Fruit fly (Drosophila melanogaster) whole organism, embryonic: ENCODE results near the gene Ns1.

ENCODE experiments used
- Aef1 ChIP-seq: fragments of 200-800 bp; sonication (Bioruptor generic); IDR thresholded peaks from 3 replicates; pipeline ENCODE4 v1.3.6; 2022; ENCODE audit warnings: missing biosample characterization, missing genetic modification characterization
- Atf-2 ChIP-seq: fragments of 200-800 bp; sonication (Bioruptor generic); optimal IDR thresholded peaks from 2 replicates; lab custom pipeline; 2016; ENCODE audit warnings: missing biosample characterization, missing genetic modification characterization
- Bteb2 ChIP-seq: fragments of 200-800 bp; sonication (Bioruptor generic); optimal IDR thresholded peaks from 2 replicates; lab custom pipeline; 2016; ENCODE audit warnings: missing biosample characterization, missing genetic modification characterization
- CG1024 ChIP-seq: fragments of 200-800 bp; sonication (Bioruptor generic); IDR thresholded peaks from 2 replicates; pipeline ENCODE4 v1.3.6; 2022; ENCODE audit warnings: missing biosample characterization, missing genetic modification characterization
- CG10462 ChIP-seq: fragments of 200-800 bp; sonication (Bioruptor generic); optimal IDR thresholded peaks from 2 replicates; lab custom pipeline; 2016; ENCODE audit warnings: missing biosample characterization, missing genetic modification characterization
- CG11695 ChIP-seq: fragments of 200-800 bp; sonication (Bioruptor generic); IDR thresholded peaks from 3 replicates; pipeline ENCODE4 v1.3.6; 2022; ENCODE audit warnings: missing biosample characterization, missing genetic modification characterization
- CG12391 ChIP-seq: fragments of 200-800 bp; sonication (Bioruptor generic); optimal IDR thresholded peaks from 3 replicates; lab custom pipeline; 2018; ENCODE audit warnings: missing biosample characterization, mild to moderate bottlenecking, missing genetic modification characterization, moderate library complexity
- CG12744 ChIP-seq: fragments of 200-800 bp; sonication (Bioruptor generic); optimal IDR thresholded peaks from 2 replicates; lab custom pipeline; 2016; ENCODE audit warnings: missing biosample characterization, missing genetic modification characterization
- CG13123 ChIP-seq: fragments of 200-800 bp; sonication (Bioruptor generic); optimal IDR thresholded peaks from 2 replicates; lab custom pipeline; 2016; ENCODE audit warnings: missing biosample characterization, missing genetic modification characterization
- CG14014 ChIP-seq: fragments of 200-800 bp; sonication (Bioruptor generic); IDR thresholded peaks from 2 replicates; pipeline ENCODE4 v1.3.6; 2022; ENCODE audit warnings: missing biosample characterization, missing genetic modification characterization
- CG14050 ChIP-seq: fragments of 200-800 bp; sonication (Bioruptor generic); IDR thresholded peaks from 3 replicates; pipeline ENCODE4 v1.3.6; 2022; ENCODE audit warnings: missing biosample characterization, missing genetic modification characterization
- CG14965 ChIP-seq: fragments of 200-800 bp; sonication (Bioruptor generic); optimal IDR thresholded peaks from 2 replicates; lab custom pipeline; 2016; ENCODE audit warnings: missing biosample characterization, missing genetic modification characterization, borderline replicate concordance
- CG15073 ChIP-seq: fragments of 200-800 bp; sonication (Bioruptor generic); optimal IDR thresholded peaks from 2 replicates; lab custom pipeline; 2016; ENCODE audit warnings: missing biosample characterization, missing genetic modification characterization
- CG16813 ChIP-seq: fragments of 200-800 bp; sonication (Bioruptor generic); IDR thresholded peaks from 3 replicates; pipeline ENCODE4 v1.3.6; 2022; ENCODE audit warnings: missing biosample characterization, missing genetic modification characterization; ENCODE audit not compliant: partially characterized antibody
- CG2116 ChIP-seq: fragments of 200-800 bp; sonication (Bioruptor generic); optimal IDR thresholded peaks from 3 replicates; lab custom pipeline; 2018; ENCODE audit warnings: missing biosample characterization, mild to moderate bottlenecking, missing genetic modification characterization
- CG31388 ChIP-seq: fragments of 200-800 bp; sonication (Bioruptor generic); optimal IDR thresholded peaks from 2 replicates; lab custom pipeline; 2016; ENCODE audit warnings: missing biosample characterization, missing genetic modification characterization
- CG32772 ChIP-seq: fragments of 200-800 bp; sonication (Bioruptor generic); IDR thresholded peaks from 2 replicates; pipeline ENCODE4 v1.3.6; 2022; ENCODE audit warnings: missing biosample characterization, missing genetic modification characterization
- CG3838 ChIP-seq: fragments of 200-800 bp; sonication (Bioruptor generic); optimal IDR thresholded peaks from 3 replicates; lab custom pipeline; 2016; ENCODE audit warnings: missing biosample characterization, missing genetic modification characterization
- CG3847 ChIP-seq: fragments of 200-800 bp; sonication (Bioruptor generic); IDR thresholded peaks from 2 replicates; pipeline ENCODE4 v1.3.6; 2022; ENCODE audit warnings: missing biosample characterization, missing genetic modification characterization
- CG3995 ChIP-seq: fragments of 200-800 bp; sonication (Bioruptor generic); optimal IDR thresholded peaks from 3 replicates; lab custom pipeline; 2016; ENCODE audit warnings: missing biosample characterization, missing genetic modification characterization
- CG6791 ChIP-seq: fragments of 200-800 bp; sonication (Bioruptor generic); IDR thresholded peaks from 3 replicates; pipeline ENCODE4 v1.3.6; 2022; ENCODE audit warnings: missing biosample characterization, missing genetic modification characterization; ENCODE audit not compliant: partially characterized antibody
- CG7928 ChIP-seq: fragments of 200-800 bp; sonication (Bioruptor generic); optimal IDR thresholded peaks from 2 replicates; lab custom pipeline; 2017; ENCODE audit warnings: missing biosample characterization, mild to moderate bottlenecking, missing genetic modification characterization
- CG8944 ChIP-seq: fragments of 200-800 bp; sonication (Bioruptor generic); optimal IDR thresholded peaks from 3 replicates; lab custom pipeline; 2016; ENCODE audit warnings: missing biosample characterization, missing genetic modification characterization
- CG9876 ChIP-seq: fragments of 200-800 bp; sonication (Bioruptor generic); optimal IDR thresholded peaks from 2 replicates; lab custom pipeline; 2016; ENCODE audit warnings: missing biosample characterization, missing genetic modification characterization
- CoRest ChIP-seq: fragments of 200-800 bp; sonication (Bioruptor generic); optimal IDR thresholded peaks from 3 replicates; lab custom pipeline; 2018; ENCODE audit warnings: missing biosample characterization, mild to moderate bottlenecking, missing genetic modification characterization, moderate library complexity
- D19A ChIP-seq: fragments of 200-800 bp; optimal IDR thresholded peaks from 3 replicates; lab custom pipeline; 2019; ENCODE audit warnings: missing biosample characterization, mild to moderate bottlenecking, missing genetic modification characterization, moderate library complexity
- Deaf1 ChIP-seq: fragments of 200-800 bp; optimal IDR thresholded peaks from 3 replicates; lab custom pipeline; 2019; ENCODE audit warnings: missing biosample characterization, mild to moderate bottlenecking, missing genetic modification characterization, moderate library complexity
- Drgx ChIP-seq: fragments of 200-800 bp; sonication (Bioruptor generic); IDR thresholded peaks from 2 replicates; pipeline ENCODE4 v1.3.6; 2022; ENCODE audit warnings: missing biosample characterization, missing genetic modification characterization
- GATAe ChIP-seq: fragments of 200-800 bp; sonication (Bioruptor generic); conservative IDR thresholded peaks from 2 replicates; pipeline ENCODE4 v1.3.6; 2022; ENCODE audit warnings: missing biosample characterization, missing genetic modification characterization
- Gug ChIP-seq: fragments of 200-800 bp; sonication (Bioruptor generic); IDR thresholded peaks from 4 replicates; pipeline ENCODE4 v1.3.6; 2022; ENCODE audit warnings: missing biosample characterization, missing genetic modification characterization
- H15 ChIP-seq: fragments of 200-800 bp; sonication (Bioruptor generic); IDR thresholded peaks from 3 replicates; pipeline ENCODE4 v1.3.6; 2022; ENCODE audit warnings: missing biosample characterization, missing genetic modification characterization
- Hmr ChIP-seq: fragments of 200-800 bp; sonication (Bioruptor generic); optimal IDR thresholded peaks from 3 replicates; lab custom pipeline; 2017; ENCODE audit warnings: mild to moderate bottlenecking, missing biosample characterization, missing genetic modification reagents, missing genetic modification characterization
- Jarid2 ChIP-seq: fragments of 200-800 bp; sonication (Bioruptor generic); optimal IDR thresholded peaks from 3 replicates; lab custom pipeline; 2017; ENCODE audit warnings: mild to moderate bottlenecking, missing biosample characterization, missing genetic modification reagents, missing genetic modification characterization
- NC2α ChIP-seq: fragments of 200-800 bp; sonication (Bioruptor generic); optimal IDR thresholded peaks from 2 replicates; lab custom pipeline; 2016; ENCODE audit warnings: missing biosample characterization, missing genetic modification characterization
- Spps ChIP-seq: fragments of 200-800 bp; sonication (Bioruptor generic); optimal IDR thresholded peaks from 2 replicates; lab custom pipeline; 2018; ENCODE audit warnings: missing biosample characterization, mild to moderate bottlenecking, missing genetic modification characterization
- Taf1 ChIP-seq: fragments of 200-800 bp; sonication (Bioruptor generic); IDR thresholded peaks from 2 replicates; pipeline ENCODE4 v1.3.6; 2022; ENCODE audit warnings: missing biosample characterization, missing genetic modification characterization
- ap ChIP-seq: fragments of 200-800 bp; sonication (Bioruptor generic); IDR thresholded peaks from 2 replicates; pipeline ENCODE4 v1.3.6; 2022; ENCODE audit warnings: missing biosample characterization, missing genetic modification characterization
- bowl ChIP-seq: fragments of 200-800 bp; sonication (Bioruptor generic); IDR thresholded peaks from 2 replicates; pipeline ENCODE4 v1.3.6; 2022; ENCODE audit warnings: missing biosample characterization, missing genetic modification characterization
- fd102C ChIP-seq: fragments of 200-800 bp; sonication (Bioruptor generic); optimal IDR thresholded peaks from 2 replicates; lab custom pipeline; 2018; ENCODE audit warnings: missing biosample characterization, mild to moderate bottlenecking, missing genetic modification characterization, moderate library complexity
- fd96Cb ChIP-seq: fragments of 200-800 bp; sonication (Bioruptor generic); optimal IDR thresholded peaks from 2 replicates; lab custom pipeline; 2018; ENCODE audit warnings: missing biosample characterization, mild to moderate bottlenecking, missing genetic modification characterization, moderate library complexity
- ftz-f1 ChIP-seq: fragments of 200-800 bp; sonication (Bioruptor generic); optimal IDR thresholded peaks from 2 replicates; lab custom pipeline; 2016; ENCODE audit warnings: missing biosample characterization, missing genetic modification characterization
- grn ChIP-seq: fragments of 200-800 bp; sonication (Bioruptor generic); optimal IDR thresholded peaks from 3 replicates; lab custom pipeline; 2017; ENCODE audit warnings: missing biosample characterization, missing genetic modification characterization
- her ChIP-seq: fragments of 200-800 bp; sonication (Bioruptor generic); optimal IDR thresholded peaks from 2 replicates; lab custom pipeline; 2016; ENCODE audit warnings: missing biosample characterization, missing genetic modification characterization
- jigr1 ChIP-seq: fragments of 200-800 bp; sonication (Bioruptor generic); IDR thresholded peaks from 3 replicates; pipeline ENCODE4 v1.3.6; 2022; ENCODE audit warnings: missing biosample characterization, missing genetic modification characterization
- ken ChIP-seq: fragments of 200-800 bp; sonication (Bioruptor generic); IDR thresholded peaks from 3 replicates; pipeline ENCODE4 v1.3.6; 2022; ENCODE audit warnings: missing biosample characterization, missing genetic modification characterization
- mld ChIP-seq: fragments of 200-800 bp; sonication (Bioruptor generic); IDR thresholded peaks from 3 replicates; pipeline ENCODE4 v1.3.6; 2022; ENCODE audit warnings: missing biosample characterization, missing genetic modification characterization; ENCODE audit not compliant: partially characterized antibody
- nom ChIP-seq: fragments of 200-800 bp; sonication (Bioruptor generic); optimal IDR thresholded peaks from 2 replicates; lab custom pipeline; 2017; ENCODE audit warnings: missing biosample characterization, missing genetic modification characterization, mild to moderate bottlenecking, moderate library complexity, missing genetic modification reagents
- psq ChIP-seq: fragments of 200-800 bp; sonication (Bioruptor generic); optimal IDR thresholded peaks from 2 replicates; lab custom pipeline; 2017; ENCODE audit warnings: missing biosample characterization, missing genetic modification characterization
- schlank ChIP-seq: fragments of 200-800 bp; sonication (Bioruptor generic); optimal IDR thresholded peaks from 2 replicates; lab custom pipeline; 2018; ENCODE audit warnings: missing biosample characterization, mild to moderate bottlenecking, missing genetic modification characterization
- tgo ChIP-seq: fragments of 200-800 bp; sonication (Bioruptor generic); IDR thresholded peaks from 3 replicates; pipeline ENCODE4 v1.3.6; 2022; ENCODE audit warnings: missing biosample characterization, missing genetic modification characterization
- tio ChIP-seq: fragments of 200-800 bp; sonication (Bioruptor generic); optimal IDR thresholded peaks from 2 replicates; lab custom pipeline; 2017; ENCODE audit warnings: missing biosample characterization, missing genetic modification characterization, inconsistent platforms
- z ChIP-seq: fragments of 200-800 bp; sonication (Bioruptor generic); IDR thresholded peaks from 3 replicates; pipeline ENCODE4 v1.3.6; 2022; ENCODE audit warnings: missing biosample characterization, missing genetic modification characterization

Gene Ns1

dm6 chr3R:17079859-17080255 lies 7.4 kb upstream of the Ns1 start, which contains the start of the genes Keap1 and kuk (continued):
- TF ChIP-seq CG9876 (peak; percentile 24), fd102C (GFP tag; lab: Kevin White, UChicago) (no peak), CG15073 (GFP tag; lab: Kevin White, UChicago) (no peak), tgo (no peak), Hmr (GFP tag; lab: Kevin White, UChicago) (peak; percentile 79), nom (GFP tag; lab: Kevin White, UChicago) (no peak), Gug (GFP tag; lab: Robert Waterston, UW) (no peak; the same call in 2 of the 4 replicates), CG11695 (GFP tag; lab: Robert Waterston, UW) (0 out of 3 replicates have a peak, but pooled peaks have one; percentile 14), CG6791 (GFP tag; lab: Robert Waterston, UW) (peak; percentile 75), CG16813 (GFP tag; lab: Robert Waterston, UW) (peak; percentile 78), CG31388 (no peak), CG13123 (GFP tag; lab: Kevin White, UChicago) (peak; percentile 66), CG3995 (GFP tag; lab: Kevin White, UChicago) (peak; percentile 44), ap (GFP tag; lab: Robert Waterston, UW) (peak; percentile 42; the same call in 1 of the 2 replicates), her (peak; percentile 29), z (GFP tag; lab: Robert Waterston, UW) (no peak), Bteb2 (peak; percentile 49), CG3838 (peak; percentile 67), CG1024 (GFP tag; lab: Robert Waterston, UW) (0 out of 2 replicates have a peak, but pooled peaks have one; percentile 26), tio (GFP tag; lab: Kevin White, UChicago) (peak; percentile 64), Drgx (GFP tag; lab: Robert Waterston, UW) (no peak), Deaf1 (tag; lab: Kevin White, UChicago) (no peak), fd96Cb (tag; lab: Kevin White, UChicago) (no peak), CG8944 (GFP tag; lab: Kevin White, UChicago) (peak; percentile 11), GATAe (GFP tag; lab: Robert Waterston, UW) (no peak), mld (GFP tag; lab: Robert Waterston, UW) (0 out of 3 replicates have a peak, but pooled peaks have one; percentile 49), CG7928 (peak; percentile 43), Aef1 (GFP tag; lab: Robert Waterston, UW) (no peak), bowl (no peak), H15 (no peak), CG2116 (GFP tag; lab: Kevin White, UChicago) (peak; percentile 72), CG12391 (tag; lab: Kevin White, UChicago) (peak; percentile 79), CoRest (tag; lab: Kevin White, UChicago) (peak; percentile 67), CG3847 (GFP tag; lab: Robert Waterston, UW) (peak; percentile 87), CG14014 (peak; percentile 51), NC2α (GFP tag; lab: Kevin White, UChicago) (peak; percentile 35), psq (GFP tag; lab: Kevin White, UChicago) (peak; percentile 27), Atf-2 (GFP tag; lab: Kevin White, UChicago) (peak; percentile 27), Jarid2 (GFP tag; lab: Kevin White, UChicago) (peak; percentile 16), CG14965 (no peak), ken (GFP tag; lab: Robert Waterston, UW) (peak; percentile 80), D19A (tag; lab: Kevin White, UChicago) (no peak), Taf1 (GFP tag; lab: Robert Waterston, UW) (no peak), CG32772 (peak; percentile 46; the same call in 1 of the 2 replicates), CG12744 (GFP tag; lab: Kevin White, UChicago) (peak; percentile 49), CG10462 (GFP tag; lab: Kevin White, UChicago) (peak; percentile 69), ftz-f1 (GFP tag; lab: Kevin White, UChicago) (no peak), Spps (tag; lab: Kevin White, UChicago) (no peak), CG14050 (peak; percentile 25; the same call in 1 of the 3 replicates), jigr1 (GFP tag; lab: Robert Waterston, UW) (no peak), schlank (tag; lab: Kevin White, UChicago) (peak; percentile 44), grn (GFP tag; lab: Kevin White, UChicago) (no peak)
